Worm (Caenorhabditis elegans) whole organism, early embryonic: ENCODE results near the gene Y77E11A.16.

Experiments used
- F13C5.2 ChIP-seq: sonication (generic microtip); optimal IDR thresholded peaks from 2 replicates; lab custom pipeline; 2017; ENCODE audit warnings: mild to moderate bottlenecking, missing genetic modification characterization, inconsistent platforms, missing compliant biosample characterization
- aly-1 ChIP-seq: sonication (generic microtip); optimal IDR thresholded peaks from 2 replicates; lab custom pipeline; 2016; ENCODE audit warnings: missing genetic modification characterization, missing compliant biosample characterization
- ama-1 ChIP-seq: fragments of 150-350 bp; optimal IDR thresholded peaks from 2 replicates; lab custom pipeline; 2014
- pes-1 ChIP-seq: fragments of 200-800 bp; sonication (Bioruptor generic); IDR thresholded peaks from 2 replicates; pipeline ENCODE4 v1.3.6; 2022; ENCODE audit warnings: missing genetic modification reagents, missing genetic modification characterization, missing compliant biosample characterization
- scrt-1 ChIP-seq: fragments of 200-800 bp; sonication (Bioruptor generic); IDR thresholded peaks from 2 replicates; pipeline ENCODE4 v1.3.6; 2022; ENCODE audit warnings: missing genetic modification characterization, missing compliant biosample characterization
- sea-1 ChIP-seq: fragments of 200-800 bp; sonication (Bioruptor generic); conservative IDR thresholded peaks from 2 replicates; pipeline ENCODE4 v1.3.6; 2022; ENCODE audit warnings: missing genetic modification characterization, missing compliant biosample characterization
- tbx-11 ChIP-seq: fragments of 200-800 bp; sonication (Bioruptor generic); IDR thresholded peaks from 2 replicates; pipeline ENCODE4 v1.3.6; 2022; ENCODE audit warnings: missing genetic modification characterization, missing compliant biosample characterization
- tra-4 ChIP-seq: sonication (generic microtip); optimal IDR thresholded peaks from 2 replicates; lab custom pipeline; 2017; ENCODE audit warnings: missing genetic modification characterization, missing compliant biosample characterization

Y77E11A.16 gene

ce11 chrIV:1536316-1536715 is 51.1 kb downstream of the Y77E11A.16 start, which contains the start of gene K03H6.5:
TSS of gene K03H6.5 (minus strand) at chrIV:1536416.
- TF ChIP-seq F13C5.2 (tag; lab: Kevin White, UChicago) (no peak), aly-1 (no peak), tbx-11 (GFP tag; lab: Robert Waterston, UW) (no peak), scrt-1 (no peak), sea-1 (GFP tag; lab: Robert Waterston, UW) (no peak), pes-1 (GFP tag; lab: Robert Waterston, UW) (no peak), ama-1 (lab: Kevin White, UChicago) (no peak), tra-4 (no peak)
